Fruit fly (Drosophila melanogaster) Kc167 (cell line): ENCODE data around the gene Amnionless.

Experiments
- Sin3A ChIP-seq: fragments of >200 bp; optimal IDR thresholded peaks from 2 replicates; lab custom pipeline; 2018; ENCODE audit warnings: missing external identifiers
- h ChIP-seq: fragments of >200 bp; optimal IDR thresholded peaks from 3 replicates; lab custom pipeline; 2018; ENCODE audit warnings: missing external identifiers
- insv ChIP-seq: fragments of >200 bp; optimal IDR thresholded peaks from 3 replicates; lab custom pipeline; 2018; ENCODE audit warnings: missing external identifiers
- psq ChIP-seq: fragments of >200 bp; optimal IDR thresholded peaks from 2 replicates; lab custom pipeline; 2017; ENCODE audit warnings: missing external identifiers
- ttk ChIP-seq: sonication (Bioruptor generic); optimal IDR thresholded peaks from 2 replicates; lab custom pipeline; 2017; ENCODE audit warnings: missing external identifiers

DNA sequence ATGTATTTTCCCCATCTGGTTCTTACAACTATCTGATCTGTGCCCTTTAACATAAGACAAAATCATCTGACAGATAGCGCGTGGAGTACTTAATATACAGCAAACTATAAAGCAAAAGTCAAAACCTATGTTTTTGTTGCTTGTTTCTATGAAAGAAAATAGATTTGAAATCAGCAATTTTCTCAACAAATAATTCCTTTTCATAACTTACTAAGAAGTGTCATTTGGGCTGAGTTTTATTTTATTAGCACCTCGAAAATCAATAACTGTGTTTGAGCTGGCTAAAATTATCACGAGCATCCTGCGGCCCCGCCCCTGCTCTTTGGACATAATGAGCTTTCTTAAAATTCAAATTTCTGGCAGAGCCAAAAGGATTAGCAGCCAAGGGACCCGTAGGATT lies 43.3 kb upstream of the Amnionless start, which contains the start of gene CG31921:
- TF ChIP-seq ttk (lab: Kevin White, UChicago): no peak
- no peak for TF ChIP-seq psq
- TF ChIP-seq Sin3A (lab: Kevin White, UChicago): no peak
- no peak for TF ChIP-seq insv
- TF ChIP-seq h: no peak
